Fruit fly (Drosophila melanogaster) whole organism, wandering third instar larva: Measurements from ENCODE around the gene CG7806.

Source experiments
- Abd-B ChIP-seq: fragments of >200 bp; optimal IDR thresholded peaks from 2 replicates; lab custom pipeline; 2017; ENCODE audit warnings: missing biosample characterization, missing genetic modification characterization
- Hr83 ChIP-seq: fragments of 200-300 bp; sonication (Bioruptor generic); optimal IDR thresholded peaks from 2 replicates; lab custom pipeline; 2016; ENCODE audit warnings: missing biosample characterization, mild to moderate bottlenecking, missing genetic modification characterization, moderate library complexity; ENCODE audit not compliant: poor library complexity, severe bottlenecking
- brk ChIP-seq: fragments of 200-800 bp; sonication (Bioruptor generic); optimal IDR thresholded peaks from 2 replicates; lab custom pipeline; 2016; ENCODE audit warnings: missing biosample characterization, mild to moderate bottlenecking, missing genetic modification characterization
- psq ChIP-seq: fragments of 200-800 bp; sonication (Bioruptor generic); optimal IDR thresholded peaks from 3 replicates; lab custom pipeline; 2017; ENCODE audit warnings: missing biosample characterization, mild to moderate bottlenecking, missing genetic modification characterization, moderate library complexity

DNA sequence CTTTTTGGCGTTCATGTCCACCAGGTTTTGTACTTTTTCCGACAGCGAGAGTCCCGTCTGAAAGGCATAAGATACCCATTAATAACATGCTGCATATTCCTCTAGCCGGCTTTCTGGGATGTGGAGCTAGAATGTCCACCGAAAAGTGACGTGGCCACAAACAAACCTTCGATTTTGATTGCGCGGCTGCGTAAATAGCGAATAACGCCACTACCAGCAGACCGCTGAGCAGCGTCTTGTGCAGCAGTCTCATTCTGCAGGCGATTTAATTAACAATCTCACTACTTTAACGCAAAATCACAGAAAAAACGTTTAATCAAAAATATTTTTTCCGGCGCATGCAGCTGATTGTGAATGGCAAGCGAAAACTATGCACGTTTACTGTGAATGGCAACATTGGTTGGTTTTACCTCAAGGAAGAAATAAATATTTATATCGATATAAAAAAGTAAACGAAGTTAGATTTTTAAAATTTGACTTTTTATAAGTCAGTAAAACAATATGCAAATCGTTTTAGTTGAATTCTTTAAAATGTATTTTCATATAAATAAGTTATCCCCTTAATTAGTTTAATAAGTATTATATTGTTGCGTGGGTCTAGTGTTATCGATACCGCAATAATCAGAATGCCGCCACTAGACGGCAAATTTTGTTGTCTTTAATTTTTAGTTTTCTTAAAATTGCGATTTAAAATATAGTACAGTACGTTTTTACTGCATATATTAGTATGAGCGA lies 3.2 kb upstream of the CG7806 start, which contains the start of the genes Ostgamma and Mettl14:
- TF ChIP-seq brk (GFP tag; lab: Kevin White, UChicago) (no peak), Abd-B (GFP tag; lab: Kevin White, UChicago) (no peak), psq (GFP tag; lab: Kevin White, UChicago) (peak; percentile 9), Hr83 (no peak)
